Worm (Caenorhabditis elegans): Measurements from ENCODE around the gene orc-5.

- TF ChIP-seq W03F9.2 (tag; optimal IDR thresholded peaks at IDR 0.05) (no peak), him-1 (tag; optimal IDR thresholded peaks at IDR 0.05) (no peak), dao-5 (tag; optimal IDR thresholded peaks at IDR 0.05) (no peak)
These were observed 3.9 kb upstream of the orc-5 start, which contains the start of gene ssp-34 for ce11 chrIV:10738328-10738727.
